Fruit fly (Drosophila melanogaster): ENCODE measurements around the gene CG8032.

CG8032 gene

dm6 chr3R:8705323-8706097 is 41.6 kb downstream of the CG8032 start (continued):
- no peak for TF ChIP-seq Lim3 (GFP tag; IDR thresholded peaks at IDR 0.05)
- TF ChIP-seq CG12659 (GFP tag; optimal IDR thresholded peaks at IDR 0.05), result no peak
- TF ChIP-seq CG15011 (GFP tag; optimal IDR thresholded peaks at IDR 0.05), result no peak
- no peak for TF ChIP-seq CG17612 (GFP tag; IDR thresholded peaks at IDR 0.05)
- no peak for TF ChIP-seq CG4360 (GFP tag; IDR thresholded peaks at IDR 0.05)
- no peak for TF ChIP-seq CG8359 (GFP tag; optimal IDR thresholded peaks at IDR 0.05; ENCODE audit: borderline replicate concordance)
- TF ChIP-seq tio (GFP tag; optimal IDR thresholded peaks at IDR 0.05), result no peak
- TF ChIP-seq CG7556 (GFP tag; optimal IDR thresholded peaks at IDR 0.05), result no peak
- peak; percentile 8 for TF ChIP-seq CG8924 (tag; optimal IDR thresholded peaks at IDR 0.05)
- no peak for TF ChIP-seq CG11696 (GFP tag; IDR thresholded peaks at IDR 0.05)
- TF ChIP-seq cg (GFP tag; optimal IDR thresholded peaks at IDR 0.05), result peak; percentile 59
- TF ChIP-seq CG1792 (GFP tag; optimal IDR thresholded peaks at IDR 0.05), result no peak
- no peak for TF ChIP-seq BtbVII (GFP tag; optimal IDR thresholded peaks at IDR 0.05)
- TF ChIP-seq Pdp1 (GFP tag; optimal IDR thresholded peaks at IDR 0.05), result no peak
- TF ChIP-seq sqz (GFP tag; optimal IDR thresholded peaks at IDR 0.05), result peak; percentile 98
- no peak for TF ChIP-seq CG3065 (GFP tag; optimal IDR thresholded peaks at IDR 0.05)
- no peak for TF ChIP-seq btn (GFP tag; optimal IDR thresholded peaks at IDR 0.05)
- no peak for TF ChIP-seq Six4 (GFP tag; optimal IDR thresholded peaks at IDR 0.05)
- TF ChIP-seq otp (GFP tag; IDR thresholded peaks at IDR 0.05), result no peak
- no peak for TF ChIP-seq dpn (GFP tag; optimal IDR thresholded peaks at IDR 0.05)
- TF ChIP-seq Opbp (GFP tag; IDR thresholded peaks at IDR 0.05; ENCODE audit: partially characterized antibody), result no peak
- TF ChIP-seq CG6813 (GFP tag; optimal IDR thresholded peaks at IDR 0.05), result no peak
- no peak for TF ChIP-seq corto (GFP tag; optimal IDR thresholded peaks at IDR 0.05)
- TF ChIP-seq seq (GFP tag; IDR thresholded peaks at IDR 0.05), result peak; percentile 91
- no peak for TF ChIP-seq CG34376 (GFP tag; optimal IDR thresholded peaks at IDR 0.05)

DNA sequence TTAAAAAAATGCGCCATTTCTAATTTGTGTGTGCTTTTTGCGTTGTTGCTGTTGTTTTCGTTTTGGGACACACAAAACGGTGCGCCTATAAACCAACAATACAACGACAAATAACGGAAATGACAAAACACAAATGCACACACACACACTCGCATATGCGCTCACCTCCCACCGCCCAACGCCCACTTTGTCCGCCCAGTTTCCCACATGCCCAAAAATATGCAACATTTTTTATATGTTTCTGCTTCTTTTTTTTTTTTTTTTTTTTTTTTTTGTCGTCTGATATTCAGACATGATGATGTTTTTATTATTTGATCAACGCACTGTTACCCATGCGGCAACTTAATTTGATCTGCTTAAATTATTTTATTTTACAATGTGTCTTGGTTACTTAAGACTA is 43.3 kb downstream of the CG8032 start:
- TF ChIP-seq ttk (GFP tag; IDR thresholded peaks at IDR 0.05) (0 out of 2 replicates have a peak, but pooled peaks have one; percentile 22), CG15514 (GFP tag; optimal IDR thresholded peaks at IDR 0.05) (no peak), CG8281 (tag; optimal IDR thresholded peaks at IDR 0.05) (no peak), cg (GFP tag; optimal IDR thresholded peaks at IDR 0.05) (peak; percentile 42), CG33213 (GFP tag; optimal IDR thresholded peaks at IDR 0.05) (no peak), CG3281 (GFP tag; optimal IDR thresholded peaks at IDR 0.05) (no peak), CG3065 (GFP tag; optimal IDR thresholded peaks at IDR 0.05) (peak; percentile 78), chn (GFP tag; optimal IDR thresholded peaks at IDR 0.05) (peak; percentile 68), ci (GFP tag; IDR thresholded peaks at IDR 0.05) (peak; percentile 47; the same call in 1 of the 3 replicates), esg (GFP tag; conservative IDR thresholded peaks at IDR 0.05) (no peak), CG17359 (tag; optimal IDR thresholded peaks at IDR 0.05) (peak; percentile 81)

DNA sequence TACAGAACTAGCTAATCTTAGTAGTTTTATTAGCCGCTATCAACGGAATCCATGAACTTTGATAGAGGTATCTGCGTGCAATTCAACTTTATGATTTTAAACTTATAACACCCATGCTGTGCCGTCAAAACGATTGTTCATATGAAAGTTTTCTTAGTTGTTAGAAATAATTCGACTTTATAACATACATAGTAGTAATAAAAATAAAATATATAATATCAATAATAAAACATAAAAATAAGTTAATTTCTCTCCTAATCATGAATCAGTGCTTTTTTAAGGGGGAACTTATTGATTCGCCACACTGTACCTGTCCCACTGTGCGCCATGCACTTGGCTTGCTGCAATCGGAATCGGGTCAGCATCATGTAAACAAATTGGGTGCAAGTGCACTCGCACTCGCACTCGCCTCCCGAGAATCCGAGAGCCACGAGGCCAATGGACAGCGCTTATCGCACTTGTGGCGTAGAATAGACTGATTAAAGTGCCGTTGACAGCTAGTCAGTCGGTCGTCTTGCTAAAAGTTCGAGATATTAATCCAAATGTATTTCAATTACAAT is 48.1 kb downstream of the CG8032 start:
- TF ChIP-seq CG17361 (GFP tag; IDR thresholded peaks at IDR 0.05) (no peak), zen (tag; optimal IDR thresholded peaks at IDR 0.05) (no peak), C15 (GFP tag; IDR thresholded peaks at IDR 0.05) (no peak), Trl (optimal IDR thresholded peaks at IDR 0.05) (no peak), Trl (GFP tag; optimal IDR thresholded peaks at IDR 0.05) (no peak), CG2889 (GFP tag; IDR thresholded peaks at IDR 0.05) (0 out of 3 replicates have a peak, but pooled peaks have one; percentile 23), dmrt99B (tag; optimal IDR thresholded peaks at IDR 0.05) (peak; percentile 41), onecut (GFP tag; IDR thresholded peaks at IDR 0.05) (no peak), chif (GFP tag; optimal IDR thresholded peaks at IDR 0.05) (no peak), Tbp (GFP tag; optimal IDR thresholded peaks at IDR 0.05) (no peak), Gug (GFP tag; IDR thresholded peaks at IDR 0.05) (no peak), crp (GFP tag; optimal IDR thresholded peaks at IDR 0.05) (no peak), Hr78 (GFP tag; optimal IDR thresholded peaks at IDR 0.05) (peak in 1 of 2 experiments; percentile 86), CG17328 (GFP tag; IDR thresholded peaks at IDR 0.05) (peak; percentile 7; the same call in 1 of the 2 replicates)
